Fruit fly (Drosophila melanogaster): ENCODE measurements around the gene SNF4Agamma.
A peak's percentile ranks its signal among the peaks of the same experiment; 100 is the strongest.

The SNF4Agamma gene

DNA sequence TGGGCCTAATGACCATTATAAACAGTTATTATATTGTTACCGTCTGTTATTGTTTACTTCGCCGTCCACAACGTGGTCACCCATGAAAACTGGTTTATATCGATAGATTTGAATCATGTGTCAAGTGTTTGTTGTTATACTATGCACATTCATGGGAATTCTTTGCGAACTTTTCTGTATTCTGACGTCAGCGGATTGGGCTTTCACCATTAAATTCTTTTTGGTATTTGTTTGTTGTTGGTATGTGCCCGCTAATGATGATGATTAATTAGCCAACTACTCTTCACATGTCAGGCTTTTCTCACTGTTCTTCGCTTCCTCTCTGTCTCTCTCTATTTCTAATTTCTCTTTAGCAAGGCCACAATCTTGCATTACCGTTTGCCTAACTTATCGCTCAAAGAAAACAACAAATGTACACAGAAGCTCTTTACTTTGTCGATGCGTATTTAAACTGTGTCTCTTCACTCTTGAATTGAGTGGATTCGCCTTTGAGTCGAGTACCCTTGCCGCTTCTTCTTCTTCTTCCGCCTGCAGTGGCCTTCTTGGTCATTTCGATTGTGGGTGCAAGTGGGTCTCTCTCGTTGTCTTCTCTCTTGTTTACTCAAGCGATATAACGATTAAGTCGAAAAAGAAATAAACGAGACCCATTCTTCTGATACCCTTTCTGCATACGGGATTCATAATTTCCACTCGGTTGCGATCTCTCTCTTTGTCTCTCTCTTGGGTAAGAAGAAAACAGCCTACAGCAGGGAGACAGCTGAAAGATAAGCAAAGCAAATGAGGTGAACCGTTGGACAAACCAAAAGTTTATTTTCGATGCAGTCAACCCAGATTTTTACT is 63.3 kb downstream of the SNF4Agamma start (continued):
- TF ChIP-seq Dfd (GFP tag; optimal IDR thresholded peaks at IDR 0.05) (no peak), Stat92E (GFP tag; optimal IDR thresholded peaks at IDR 0.05) (no peak), Six4 (GFP tag; optimal IDR thresholded peaks at IDR 0.05) (no peak), mld (GFP tag; IDR thresholded peaks at IDR 0.05; ENCODE audit: partially characterized antibody) (no peak), CG15011 (GFP tag; optimal IDR thresholded peaks at IDR 0.05) (no peak), CG4617 (GFP tag; optimal IDR thresholded peaks at IDR 0.05; ENCODE audit: borderline replicate concordance) (no peak), ac (GFP tag; optimal IDR thresholded peaks at IDR 0.05) (peak; percentile 50), az2 (GFP tag; optimal IDR thresholded peaks at IDR 0.05) (no peak), CG6272 (GFP tag; IDR thresholded peaks at IDR 0.05) (no peak), CG12391 (tag; optimal IDR thresholded peaks at IDR 0.05) (no peak), p53 (GFP tag; optimal IDR thresholded peaks at IDR 0.05) (no peak), luna (GFP tag; optimal IDR thresholded peaks at IDR 0.05) (no peak), bcd (GFP tag; optimal IDR thresholded peaks at IDR 0.05) (no peak), h (optimal IDR thresholded peaks at IDR 0.05) (no peak), CG33213 (GFP tag; optimal IDR thresholded peaks at IDR 0.05) (no peak), en (GFP tag; optimal IDR thresholded peaks at IDR 0.05) (no peak), CG6813 (GFP tag; optimal IDR thresholded peaks at IDR 0.05) (peak; percentile 79), Ada2b (GFP tag; IDR thresholded peaks at IDR 0.05) (no peak), Fer2 (tag; optimal IDR thresholded peaks at IDR 0.05) (no peak), bbx (GFP tag; IDR thresholded peaks at IDR 0.05; ENCODE audit: partially characterized antibody) (no peak), HmgZ (tag; optimal IDR thresholded peaks at IDR 0.05) (no peak), CG10565 (GFP tag; optimal IDR thresholded peaks at IDR 0.05) (no peak), sr (GFP tag; IDR thresholded peaks at IDR 0.05) (peak; percentile 72; the same call in 2 of the 3 replicates), Fer3 (tag; optimal IDR thresholded peaks at IDR 0.05) (peak; percentile 59), Blimp-1 (GFP tag; optimal IDR thresholded peaks at IDR 0.05) (peak; percentile 43), CG30403 (GFP tag; optimal IDR thresholded peaks at IDR 0.05) (no peak), NC2α (GFP tag; optimal IDR thresholded peaks at IDR 0.05) (no peak), pita (GFP tag; optimal IDR thresholded peaks at IDR 0.05) (no peak), CG13296 (GFP tag; optimal IDR thresholded peaks at IDR 0.05) (peak; percentile 61), CG4854 (GFP tag; optimal IDR thresholded peaks at IDR 0.05) (no peak), Hey (tag; optimal IDR thresholded peaks at IDR 0.05) (peak; percentile 53), Usf (GFP tag; optimal IDR thresholded peaks at IDR 0.05) (no peak), Taf1 (GFP tag; IDR thresholded peaks at IDR 0.05) (no peak), Poxn (GFP tag; IDR thresholded peaks at IDR 0.05) (no peak), row (GFP tag; IDR thresholded peaks at IDR 0.05) (no peak), hth (optimal IDR thresholded peaks at IDR 0.05) (no peak), CG3726 (GFP tag; IDR thresholded peaks at IDR 0.05) (no peak), Lpt (GFP tag; optimal IDR thresholded peaks at IDR 0.05) (no peak), run (tag; optimal IDR thresholded peaks at IDR 0.05) (no peak), rib (GFP tag; IDR thresholded peaks at IDR 0.05) (no peak), pb (GFP tag; optimal IDR thresholded peaks at IDR 0.05) (no peak), MESR4 (GFP tag; optimal IDR thresholded peaks at IDR 0.05) (no peak), kah (GFP tag; optimal IDR thresholded peaks at IDR 0.05) (peak; percentile 79), CG11398 (GFP tag; optimal IDR thresholded peaks at IDR 0.05) (no peak), pros (GFP tag; optimal IDR thresholded peaks at IDR 0.05) (peak; percentile 92), Myb (GFP tag; optimal IDR thresholded peaks at IDR 0.05) (no peak), CG7839 (tag; optimal IDR thresholded peaks at IDR 0.05) (no peak), CG4820 (GFP tag; optimal IDR thresholded peaks at IDR 0.05) (no peak), eve (GFP tag; optimal IDR thresholded peaks at IDR 0.05) (peak in 1 of 2 experiments; percentile 26), stwl (tag; optimal IDR thresholded peaks at IDR 0.05) (no peak)
